Worm (Caenorhabditis elegans) whole organism, L4 larva: ENCODE measurements around the gene clec-83.

Source experiments
- D1046.2 ChIP-seq: fragments of 200-800 bp; sonication (Bioruptor generic); IDR thresholded peaks from 2 replicates; pipeline ENCODE4 v1.3.6; 2022; ENCODE audit warnings: missing genetic modification characterization, missing compliant biosample characterization
- F44E2.7 ChIP-seq: fragments of 200-800 bp; sonication (Bioruptor generic); IDR thresholded peaks from 2 replicates; pipeline ENCODE4 v2.1.2; 2022; ENCODE audit warnings: missing genetic modification characterization, missing compliant biosample characterization
- R02D3.7 ChIP-seq: fragments of 150-350 bp; sonication (generic microtip); optimal IDR thresholded peaks from 3 replicates; lab custom pipeline; 2014; ENCODE audit warnings: missing biosample characterization, missing genetic modification characterization
- Y105C5A.15 ChIP-seq: fragments of 200-800 bp; sonication (Bioruptor generic); IDR thresholded peaks from 2 replicates; pipeline ENCODE4 v1.3.6; 2022; ENCODE audit warnings: missing genetic modification characterization, missing compliant biosample characterization
- Y48G9A.11 ChIP-seq: fragments of 200-800 bp; sonication (Bioruptor generic); IDR thresholded peaks from 2 replicates; pipeline ENCODE4 v1.3.6; 2022; ENCODE audit warnings: missing genetic modification reagents, missing genetic modification characterization, missing compliant biosample characterization
- ZK546.5 ChIP-seq, 2 experiments: sonication (generic microtip); optimal IDR thresholded peaks; 2 replicates each; lab custom pipeline; 2017; ENCODE audit warnings: missing biosample characterization in 2 of 2, missing genetic modification characterization in 2 of 2
- aly-2 ChIP-seq: sonication (generic microtip); optimal IDR thresholded peaks from 2 replicates; lab custom pipeline; 2018; ENCODE audit warnings: missing biosample characterization, missing genetic modification characterization
- ama-1 ChIP-seq: fragments of 150-350 bp; optimal IDR thresholded peaks from 2 replicates; lab custom pipeline; 2014; ENCODE audit warnings: inconsistent platforms, mixed read lengths
- arid-1 ChIP-seq: fragments of 200-800 bp; sonication (Bioruptor generic); conservative IDR thresholded peaks from 2 replicates; pipeline ENCODE4 v1.3.6; 2022; ENCODE audit warnings: missing genetic modification reagents, missing genetic modification characterization, missing compliant biosample characterization
- ceh-32 ChIP-seq: sonication (generic microtip); optimal IDR thresholded peaks from 2 replicates; lab custom pipeline; 2016; ENCODE audit warnings: mild to moderate bottlenecking, missing genetic modification characterization, missing compliant biosample characterization; ENCODE audit not compliant: poor library complexity
- ces-1 ChIP-seq: fragments of 150-350 bp; sonication (generic microtip); optimal IDR thresholded peaks from 4 replicates; lab custom pipeline; 2014; ENCODE audit warnings: missing biosample characterization, missing genetic modification reagents, missing genetic modification characterization
- ctbp-1 ChIP-seq: fragments of 200-800 bp; sonication (Bioruptor generic); IDR thresholded peaks from 2 replicates; pipeline ENCODE4 v1.3.6; 2022; ENCODE audit warnings: missing genetic modification reagents, missing genetic modification characterization, missing compliant biosample characterization
- daf-16 ChIP-seq, 3 experiments: sonication (generic microtip); optimal IDR thresholded peaks; 2 replicates each; lab custom pipeline; 2016 to 2017; ENCODE audit warnings: missing genetic modification characterization in 3 of 3, missing genetic modification reagents in 3 of 3, mild to moderate bottlenecking in 2 of 3, missing compliant biosample characterization in 2 of 3, missing biosample characterization in 1 of 3, moderate library complexity in 1 of 3
- dmd-6 ChIP-seq: fragments of 200-800 bp; sonication (Bioruptor generic); IDR thresholded peaks from 2 replicates; pipeline ENCODE4 v1.3.6; 2022; ENCODE audit warnings: missing genetic modification reagents, missing genetic modification characterization, missing compliant biosample characterization
- dmd-8 ChIP-seq: fragments of 200-800 bp; sonication (Bioruptor generic); IDR thresholded peaks from 2 replicates; pipeline ENCODE4 v1.3.6; 2022; ENCODE audit warnings: missing genetic modification characterization, missing compliant biosample characterization
- dpl-1 ChIP-seq: fragments of 150-350 bp; optimal IDR thresholded peaks from 2 replicates; lab custom pipeline; 2014; ENCODE audit warnings: missing biosample characterization, missing genetic modification reagents, missing genetic modification characterization
- duxl-1 ChIP-seq: sonication (generic microtip); optimal IDR thresholded peaks from 2 replicates; lab custom pipeline; 2016; ENCODE audit warnings: mild to moderate bottlenecking, missing genetic modification characterization, moderate library complexity, missing compliant biosample characterization; ENCODE audit not compliant: poor library complexity
- dve-1 ChIP-seq: sonication (generic microtip); optimal IDR thresholded peaks from 2 replicates; lab custom pipeline; 2017; ENCODE audit warnings: antibody characterized with exemption, mild to moderate bottlenecking, missing genetic modification characterization, missing compliant biosample characterization; ENCODE audit not compliant: insufficient read depth
- fkh-10 ChIP-seq: fragments of 150-350 bp; optimal IDR thresholded peaks from 2 replicates; lab custom pipeline; 2014; ENCODE audit warnings: missing biosample characterization, missing genetic modification reagents, missing genetic modification characterization
- fos-1 ChIP-seq: fragments of 150-350 bp; optimal IDR thresholded peaks from 2 replicates; lab custom pipeline; 2014; ENCODE audit warnings: missing biosample characterization, missing genetic modification characterization
- gei-8 ChIP-seq: fragments of 200-800 bp; sonication (Bioruptor generic); optimal IDR thresholded peaks from 2 replicates; lab custom pipeline; 2018; ENCODE audit warnings: mild to moderate bottlenecking, missing genetic modification characterization, missing compliant biosample characterization
- hlh-11 ChIP-seq: fragments of 200-800 bp; sonication (Bioruptor generic); optimal IDR thresholded peaks from 2 replicates; lab custom pipeline; 2018; ENCODE audit warnings: mild to moderate bottlenecking, missing genetic modification characterization, missing compliant biosample characterization
- hlh-30 ChIP-seq: sonication (generic microtip); optimal IDR thresholded peaks from 2 replicates; lab custom pipeline; 2017; ENCODE audit warnings: antibody characterized with exemption, mild to moderate bottlenecking, missing genetic modification characterization, missing compliant biosample characterization; ENCODE audit not compliant: insufficient read depth
- lim-7 ChIP-seq: fragments of 200-800 bp; sonication (Bioruptor generic); IDR thresholded peaks from 2 replicates; pipeline ENCODE4 v1.3.6; 2022; ENCODE audit warnings: missing genetic modification characterization, missing compliant biosample characterization
- lin-15B ChIP-seq: fragments of 150-350 bp; sonication (generic microtip); optimal IDR thresholded peaks from 3 replicates; lab custom pipeline; 2014; ENCODE audit warnings: missing biosample characterization, missing genetic modification characterization
- lin-38 ChIP-seq: fragments of 200-800 bp; sonication (Bioruptor generic); IDR thresholded peaks from 2 replicates; pipeline ENCODE4 v1.3.6; 2022; ENCODE audit warnings: missing genetic modification reagents, missing genetic modification characterization, missing compliant biosample characterization
- lsy-2 ChIP-seq, 2 experiments: fragments of 150-350 bp in 1 of 2; sonication (generic microtip) in 1 of 2; optimal IDR thresholded peaks; 2 replicates each; lab custom pipeline; 2014 to 2017; ENCODE audit warnings: missing biosample characterization in 2 of 2, missing genetic modification characterization in 2 of 2
- mdt-29 ChIP-seq: fragments of 200-800 bp; sonication (Bioruptor generic); IDR thresholded peaks from 2 replicates; pipeline ENCODE4 v1.3.6; 2022; ENCODE audit warnings: missing genetic modification reagents, missing genetic modification characterization, missing compliant biosample characterization
- mep-1 ChIP-seq: fragments of 150-350 bp; sonication (generic microtip); optimal IDR thresholded peaks from 3 replicates; lab custom pipeline; 2014; ENCODE audit warnings: missing biosample characterization, missing genetic modification characterization
- mes-2 ChIP-seq: sonication (generic microtip); optimal IDR thresholded peaks from 2 replicates; lab custom pipeline; 2016; ENCODE audit warnings: missing genotype, mild to moderate bottlenecking, missing genetic modification characterization, missing compliant biosample characterization; ENCODE audit not compliant: poor library complexity, severe bottlenecking
- nhr-28 ChIP-seq: fragments of 150-350 bp; optimal IDR thresholded peaks from 2 replicates; lab custom pipeline; 2014; ENCODE audit warnings: missing biosample characterization, missing genetic modification characterization
- nhr-41 ChIP-seq: fragments of 200-800 bp; sonication (Bioruptor generic); IDR thresholded peaks from 2 replicates; pipeline ENCODE4 v1.3.6; 2022; ENCODE audit warnings: missing genetic modification reagents, missing genetic modification characterization, missing compliant biosample characterization
- nhr-42 ChIP-seq: fragments of 200-800 bp; sonication (Bioruptor generic); IDR thresholded peaks from 2 replicates; pipeline ENCODE4 v1.3.6; 2022; ENCODE audit warnings: missing genetic modification characterization, missing compliant biosample characterization
- nhr-77 ChIP-seq: fragments of 150-350 bp; optimal IDR thresholded peaks from 2 replicates; lab custom pipeline; 2014; ENCODE audit warnings: missing biosample characterization, missing genetic modification characterization
- pha-4 ChIP-seq, 2 experiments: fragments of 150-350 bp in 1 of 2; fragments of 200-800 bp in 1 of 2; sonication (Bioruptor generic) in 1 of 2; IDR thresholded peaks in 1 of 2; optimal IDR thresholded peaks in 1 of 2; 2 replicates each; pipeline versions ENCODE4 v1.3.6 to Lab custom; 2014 to 2022; ENCODE audit warnings: missing genetic modification characterization in 2 of 2, missing genetic modification reagents in 2 of 2, missing biosample characterization in 1 of 2, missing compliant biosample characterization in 1 of 2
- php-3 ChIP-seq: fragments of 200-800 bp; sonication (Bioruptor generic); IDR thresholded peaks from 2 replicates; pipeline ENCODE4 v1.3.6; 2022; ENCODE audit warnings: missing genetic modification reagents, missing genetic modification characterization, missing compliant biosample characterization
- pqm-1 ChIP-seq: sonication (generic microtip); optimal IDR thresholded peaks from 2 replicates; lab custom pipeline; 2017; ENCODE audit warnings: missing biosample characterization, missing genetic modification characterization
- rbr-2 ChIP-seq: sonication (generic microtip); optimal IDR thresholded peaks from 2 replicates; lab custom pipeline; 2016; ENCODE audit warnings: missing genotype, missing genetic modification characterization, missing compliant biosample characterization
- snpc-4 ChIP-seq: fragments of 150-350 bp; optimal IDR thresholded peaks from 2 replicates; lab custom pipeline; 2014; ENCODE audit warnings: missing biosample characterization, missing genetic modification characterization
- tra-1 ChIP-seq: fragments of 200-800 bp; sonication (Bioruptor generic); IDR thresholded peaks from 2 replicates; pipeline ENCODE4 v1.3.6; 2022; ENCODE audit warnings: missing genetic modification reagents, missing genetic modification characterization, missing compliant biosample characterization
- unc-130 ChIP-seq: sonication (generic microtip); optimal IDR thresholded peaks from 2 replicates; lab custom pipeline; 2016; ENCODE audit warnings: missing genetic modification reagents, missing genetic modification characterization, missing compliant biosample characterization
- unc-39 ChIP-seq: sonication (generic microtip); optimal IDR thresholded peaks from 2 replicates; lab custom pipeline; 2017; ENCODE audit warnings: missing biosample characterization, missing genetic modification characterization
- unc-62 ChIP-seq, 3 experiments: fragments of 150-350 bp in 1 of 3; sonication (generic microtip); optimal IDR thresholded peaks in 2 of 3; peaks in 1 of 3; 1 replicate in 1 of 3; 2 replicates in 2 of 3; lab custom pipeline; 2014 to 2017; ENCODE audit warnings: missing biosample characterization in 3 of 3, missing genetic modification characterization in 3 of 3, missing genetic modification reagents in 3 of 3, missing genotype in 1 of 3
- vab-7 ChIP-seq: fragments of 200-800 bp; sonication (Bioruptor generic); IDR thresholded peaks from 2 replicates; pipeline ENCODE4 v1.3.6; 2022; ENCODE audit warnings: missing genetic modification reagents, missing genetic modification characterization, missing compliant biosample characterization
- zfp-3 ChIP-seq: fragments of 200-800 bp; sonication (Bioruptor generic); conservative IDR thresholded peaks from 2 replicates; pipeline ENCODE4 v1.3.6; 2022; ENCODE audit warnings: missing genetic modification reagents, missing genetic modification characterization, missing compliant biosample characterization

Gene clec-83

ce11 chrIV:2841260-2841659 lies at the start of gene clec-83:
TSS of gene clec-83 (minus strand) at chrIV:2841472.
- TF ChIP-seq nhr-28 (tag; lab: Kevin White, UChicago) = peak; percentile 82
- TF ChIP-seq dpl-1 (GFP tag; lab: Kevin White, UChicago) = no peak
- peak; percentile 37; the same call in 1 of the 2 replicates for TF ChIP-seq php-3 (GFP tag; lab: Robert Waterston, UW)
- no peak for TF ChIP-seq unc-39 (tag; lab: Kevin White, UChicago)
- TF ChIP-seq nhr-77 (tag; lab: Kevin White, UChicago) = peak; percentile 19
- no peak for TF ChIP-seq daf-16 (GFP tag; optimal IDR thresholded peaks at IDR 0.05; lab: Kevin White, UChicago)
- peak; percentile 45 for TF ChIP-seq daf-16 (tag; optimal IDR thresholded peaks at IDR 0.05; lab: Kevin White, UChicago)
- TF ChIP-seq snpc-4 (tag; lab: Kevin White, UChicago) = no peak
- peak; percentile 29 for TF ChIP-seq dve-1
- TF ChIP-seq pqm-1 (tag; lab: Kevin White, UChicago) = peak; percentile 58
- peak; percentile 55 for TF ChIP-seq dmd-6 (GFP tag; lab: Robert Waterston, UW)
- peak; percentile 11 for TF ChIP-seq hlh-11 (tag; lab: Kevin White, UChicago)

ce11 chrIV:2890401-2890952 lies 49.2 kb upstream of the clec-83 start, which contains the start of the genes nprt-1 and dib-1:
TSS of gene nprt-1 (minus strand) at chrIV:2890451.
TSS of gene dib-1 (plus strand) at chrIV:2890882.
- TF ChIP-seq lin-15B (no peak), lim-7 (GFP tag; lab: Robert Waterston, UW) (no peak), duxl-1 (tag; lab: Kevin White, UChicago) (no peak), nhr-28 (tag; lab: Kevin White, UChicago) (no peak), mes-2 (peak; percentile 49), ama-1 (peak; percentile 20), Y105C5A.15 (GFP tag; lab: Robert Waterston, UW) (no peak), mdt-29 (GFP tag; lab: Robert Waterston, UW) (no peak), mep-1 (peak; percentile 24), fos-1 (tag; lab: Kevin White, UChicago) (no peak), F44E2.7 (no peak), dve-1 (peak; percentile 27), aly-2 (tag; lab: Kevin White, UChicago) (no peak), pqm-1 (tag; lab: Kevin White, UChicago) (no peak), gei-8 (no peak), dpl-1 (GFP tag; lab: Kevin White, UChicago) (peak; percentile 83), ceh-32 (tag; lab: Kevin White, UChicago) (no peak), nhr-42 (GFP tag; lab: Robert Waterston, UW) (no peak), tra-1 (GFP tag; lab: Robert Waterston, UW) (no peak), zfp-3 (GFP tag; lab: Robert Waterston, UW) (no peak), ZK546.5 (tag; optimal IDR thresholded peaks at IDR 0.05; lab: Kevin White, UChicago) (no peak), lsy-2 (tag; optimal IDR thresholded peaks at IDR 0.05; lab: Kevin White, UChicago) (peak in 1 of 2 experiments; percentile 72), pha-4 (GFP tag; IDR thresholded peaks at IDR 0.05; lab: Robert Waterston, UW) (no peak), pha-4 (tag; optimal IDR thresholded peaks at IDR 0.05; lab: Kevin White, UChicago) (no peak), nhr-41 (no peak), rbr-2 (no peak), lin-38 (GFP tag; lab: Robert Waterston, UW) (peak; percentile 45; the same call in 1 of the 2 replicates), arid-1 (no peak), hlh-30 (peak; percentile 33), daf-16 (GFP tag; optimal IDR thresholded peaks at IDR 0.05; lab: Kevin White, UChicago) (no peak), daf-16 (tag; optimal IDR thresholded peaks at IDR 0.05; lab: Kevin White, UChicago) (peak; percentile 6), ctbp-1 (GFP tag; lab: Robert Waterston, UW) (no peak), hlh-11 (tag; lab: Kevin White, UChicago) (no peak), Y48G9A.11 (GFP tag; lab: Robert Waterston, UW) (0 out of 2 replicates have a peak, but pooled peaks have one; percentile 28), D1046.2 (GFP tag; lab: Robert Waterston, UW) (no peak), fkh-10 (no peak), nhr-77 (tag; lab: Kevin White, UChicago) (peak; percentile 28), R02D3.7 (tag; lab: Kevin White, UChicago) (no peak), dmd-8 (no peak), unc-130 (GFP tag; lab: Kevin White, UChicago) (no peak), unc-62 (GFP tag; optimal IDR thresholded peaks at IDR 0.05 in 1 of 2; lab: Kevin White, UChicago) (no peak), unc-62 (tag; optimal IDR thresholded peaks at IDR 0.05; lab: Kevin White, UChicago) (no peak), ces-1 (GFP tag; lab: Kevin White, UChicago) (no peak), vab-7 (GFP tag; lab: Robert Waterston, UW) (no peak)
